Worm (Caenorhabditis elegans) whole organism, young adult: Measurements from ENCODE around the gene memi-3.

Source experiments
- B0261.1 ChIP-seq: sonication (generic microtip); optimal IDR thresholded peaks from 2 replicates; lab custom pipeline; 2016; ENCODE audit warnings: mild to moderate bottlenecking, missing genetic modification characterization, moderate library complexity, missing compliant biosample characterization
- C06A6.2 ChIP-seq: fragments of 200-800 bp; sonication (Bioruptor generic); conservative IDR thresholded peaks from 2 replicates; pipeline ENCODE4 v1.3.6; 2022; ENCODE audit warnings: missing genetic modification characterization, missing compliant biosample characterization
- D2030.7 ChIP-seq: fragments of 200-800 bp; sonication (Bioruptor generic); IDR thresholded peaks from 2 replicates; pipeline ENCODE4 v1.3.6; 2022; ENCODE audit warnings: missing genetic modification reagents, missing genetic modification characterization, missing compliant biosample characterization
- F22D6.2 ChIP-seq: sonication (generic microtip); optimal IDR thresholded peaks from 2 replicates; lab custom pipeline; 2016; ENCODE audit warnings: mild to moderate bottlenecking, missing genetic modification characterization, missing compliant biosample characterization
- F39B2.1 ChIP-seq: fragments of 200-800 bp; sonication (Bioruptor generic); IDR thresholded peaks from 2 replicates; pipeline ENCODE4 v1.3.6; 2022; ENCODE audit warnings: missing genetic modification reagents, missing genetic modification characterization, missing compliant biosample characterization
- F49E8.2 ChIP-seq: sonication (generic microtip); optimal IDR thresholded peaks from 3 replicates; lab custom pipeline; 2017; ENCODE audit warnings: missing genetic modification characterization, mild to moderate bottlenecking, missing compliant biosample characterization, antibody characterized with exemption, moderate library complexity; ENCODE audit not compliant: insufficient read depth
- F52B5.7 ChIP-seq: sonication (generic microtip); optimal IDR thresholded peaks from 2 replicates; lab custom pipeline; 2016; ENCODE audit warnings: mild to moderate bottlenecking, missing genetic modification characterization, missing compliant biosample characterization
- F55B11.4 ChIP-seq: sonication (generic microtip); optimal IDR thresholded peaks from 2 replicates; lab custom pipeline; 2016; ENCODE audit warnings: missing compliant biosample characterization, missing genetic modification characterization, borderline replicate concordance; ENCODE audit not compliant: insufficient read depth
- T07F8.4 ChIP-seq: sonication (generic microtip); optimal IDR thresholded peaks from 2 replicates; lab custom pipeline; 2016; ENCODE audit warnings: mild to moderate bottlenecking, missing genetic modification characterization, moderate library complexity, missing compliant biosample characterization
- Y53F4B.3 ChIP-seq: fragments of 200-800 bp; sonication (Bioruptor generic); IDR thresholded peaks from 2 replicates; pipeline ENCODE4 v1.3.6; 2022; ENCODE audit warnings: missing genetic modification reagents, missing genetic modification characterization, missing compliant biosample characterization
- Y79H2A.3 ChIP-seq: fragments of 200-800 bp; sonication (Bioruptor generic); conservative IDR thresholded peaks from 2 replicates; pipeline ENCODE4 v1.3.6; 2022; ENCODE audit warnings: missing genetic modification reagents, missing genetic modification characterization, missing compliant biosample characterization
- Y95B8A.8 ChIP-seq: fragments of 200-800 bp; sonication (Bioruptor generic); IDR thresholded peaks from 2 replicates; pipeline ENCODE4 v1.3.6; 2022; ENCODE audit warnings: missing genetic modification reagents, missing genetic modification characterization, missing compliant biosample characterization
- aptf-3 ChIP-seq: fragments of 200-800 bp; sonication (Bioruptor generic); IDR thresholded peaks from 2 replicates; pipeline ENCODE4 v1.3.6; 2022; ENCODE audit warnings: missing genetic modification characterization, missing compliant biosample characterization
- atf-7 ChIP-seq: sonication (generic microtip); optimal IDR thresholded peaks from 2 replicates; lab custom pipeline; 2017; ENCODE audit warnings: mild to moderate bottlenecking, missing genetic modification characterization, missing compliant biosample characterization
- athp-1 ChIP-seq: sonication (generic microtip); optimal IDR thresholded peaks from 2 replicates; lab custom pipeline; 2017; ENCODE audit warnings: mild to moderate bottlenecking, missing genetic modification characterization, missing compliant biosample characterization
- attf-3 ChIP-seq: fragments of 200-800 bp; sonication (Bioruptor generic); conservative IDR thresholded peaks from 2 replicates; pipeline ENCODE4 v1.3.6; 2022; ENCODE audit warnings: missing genetic modification reagents, missing genetic modification characterization, missing compliant biosample characterization
- bed-2 ChIP-seq: fragments of 200-800 bp; sonication (Bioruptor generic); IDR thresholded peaks from 2 replicates; pipeline ENCODE4 v1.3.6; 2022; ENCODE audit warnings: missing genetic modification reagents, missing genetic modification characterization, missing compliant biosample characterization
- cebp-2 ChIP-seq: fragments of 200-800 bp; sonication (Bioruptor generic); IDR thresholded peaks from 2 replicates; pipeline ENCODE4 v1.3.6; 2022; ENCODE audit warnings: missing genetic modification characterization, missing compliant biosample characterization
- ceh-27 ChIP-seq: fragments of 200-800 bp; sonication (Bioruptor generic); optimal IDR thresholded peaks from 2 replicates; lab custom pipeline; 2018; ENCODE audit warnings: mild to moderate bottlenecking, missing genetic modification characterization, moderate library complexity, missing compliant biosample characterization
- ceh-40 ChIP-seq: fragments of 200-800 bp; sonication (Bioruptor generic); IDR thresholded peaks from 2 replicates; pipeline ENCODE4 v1.3.6; 2022; ENCODE audit warnings: missing genetic modification characterization, missing compliant biosample characterization
- dpff-1 ChIP-seq: sonication (generic microtip); optimal IDR thresholded peaks from 2 replicates; lab custom pipeline; 2017; ENCODE audit warnings: mild to moderate bottlenecking, missing genetic modification characterization, missing compliant biosample characterization
- egl-18 ChIP-seq: fragments of 200-800 bp; sonication (Bioruptor generic); IDR thresholded peaks from 2 replicates; pipeline ENCODE4 v1.3.6; 2022; ENCODE audit warnings: missing genetic modification reagents, missing genetic modification characterization, missing compliant biosample characterization
- egrh-3 ChIP-seq: fragments of 200-800 bp; sonication (Bioruptor generic); IDR thresholded peaks from 2 replicates; pipeline ENCODE4 v1.3.6; 2022; ENCODE audit warnings: missing genetic modification reagents, missing genetic modification characterization, missing compliant biosample characterization
- gei-17 ChIP-seq: fragments of 200-800 bp; sonication (Bioruptor generic); optimal IDR thresholded peaks from 2 replicates; lab custom pipeline; 2018; ENCODE audit warnings: mild to moderate bottlenecking, missing genetic modification characterization, missing compliant biosample characterization
- hlh-12 ChIP-seq: sonication (generic microtip); optimal IDR thresholded peaks from 2 replicates; lab custom pipeline; 2016; ENCODE audit warnings: missing genetic modification characterization, missing compliant biosample characterization
- let-607 ChIP-seq, 2 experiments: fragments of 200-800 bp in 1 of 2; sonication (Bioruptor generic) in 1 of 2; sonication (generic microtip) in 1 of 2; optimal IDR thresholded peaks; 2 replicates each; lab custom pipeline; 2016 to 2018; ENCODE audit warnings: mild to moderate bottlenecking in 2 of 2, missing compliant biosample characterization in 2 of 2, missing genetic modification characterization in 2 of 2, moderate library complexity in 2 of 2, missing genotype in 1 of 2
- lin-35 ChIP-seq, 3 experiments: fragments of 150-350 bp in 2 of 3; sonication (generic microtip) in 1 of 3; optimal IDR thresholded peaks; 2 replicates each; lab custom pipeline; 2014 to 2018; ENCODE audit warnings: missing biosample characterization in 3 of 3, missing genetic modification characterization in 3 of 3, missing genetic modification reagents in 3 of 3
- lin-40 ChIP-seq: sonication (generic microtip); optimal IDR thresholded peaks from 2 replicates; lab custom pipeline; 2016; ENCODE audit warnings: missing genetic modification characterization, mild to moderate bottlenecking, missing compliant biosample characterization, missing genotype, missing genetic modification reagents
- lin-54 ChIP-seq: fragments of 200-800 bp; sonication (Bioruptor generic); optimal IDR thresholded peaks from 2 replicates; lab custom pipeline; 2018; ENCODE audit warnings: mild to moderate bottlenecking, missing genetic modification characterization, missing compliant biosample characterization
- lir-1 ChIP-seq: fragments of 200-800 bp; sonication (Bioruptor generic); conservative IDR thresholded peaks from 2 replicates; pipeline ENCODE4 v1.3.6; 2022; ENCODE audit warnings: missing genetic modification reagents, missing genetic modification characterization, missing compliant biosample characterization
- lsy-27 ChIP-seq: sonication (generic microtip); optimal IDR thresholded peaks from 2 replicates; lab custom pipeline; 2017; ENCODE audit warnings: missing genetic modification characterization, mild to moderate bottlenecking, missing compliant biosample characterization, antibody characterized with exemption, missing genotype, borderline replicate concordance; ENCODE audit not compliant: insufficient read depth
- madf-10 ChIP-seq: sonication (generic microtip); optimal IDR thresholded peaks from 2 replicates; lab custom pipeline; 2016; ENCODE audit warnings: mild to moderate bottlenecking, missing genetic modification characterization, missing compliant biosample characterization
- mcd-1 ChIP-seq: fragments of 200-800 bp; sonication (Bioruptor generic); IDR thresholded peaks from 2 replicates; pipeline ENCODE4 v1.3.6; 2022; ENCODE audit warnings: missing genetic modification reagents, missing genetic modification characterization, missing compliant biosample characterization
- mel-28 ChIP-seq: sonication (generic microtip); optimal IDR thresholded peaks from 2 replicates; lab custom pipeline; 2016; ENCODE audit warnings: borderline replicate concordance, mild to moderate bottlenecking, missing genetic modification characterization, missing compliant biosample characterization
- mes-4 ChIP-seq: sonication (generic microtip); optimal IDR thresholded peaks from 2 replicates; lab custom pipeline; 2016; ENCODE audit warnings: missing genotype, missing genetic modification characterization, missing compliant biosample characterization
- nfyb-1 ChIP-seq: fragments of 200-800 bp; sonication (Bioruptor generic); IDR thresholded peaks from 2 replicates; pipeline ENCODE4 v1.3.6; 2022; ENCODE audit warnings: missing genetic modification reagents, missing genetic modification characterization, missing compliant biosample characterization
- nhr-27 ChIP-seq: fragments of 200-800 bp; sonication (Bioruptor generic); optimal IDR thresholded peaks from 2 replicates; lab custom pipeline; 2018; ENCODE audit warnings: mild to moderate bottlenecking, missing genetic modification characterization, moderate library complexity, missing compliant biosample characterization
- nhr-90 ChIP-seq: sonication (generic microtip); optimal IDR thresholded peaks from 2 replicates; lab custom pipeline; 2016; ENCODE audit warnings: missing genotype, mild to moderate bottlenecking, missing genetic modification characterization, missing compliant biosample characterization
- pha-4 ChIP-seq: fragments of 150-350 bp; sonication (generic microtip); optimal IDR thresholded peaks from 2 replicates; lab custom pipeline; 2014; ENCODE audit warnings: missing biosample characterization, missing genetic modification reagents, missing genetic modification characterization
- repo-1 ChIP-seq: sonication (generic microtip); optimal IDR thresholded peaks from 2 replicates; lab custom pipeline; 2017; ENCODE audit warnings: mild to moderate bottlenecking, missing genetic modification characterization, missing compliant biosample characterization
- sdz-38 ChIP-seq: sonication (generic microtip); optimal IDR thresholded peaks from 2 replicates; lab custom pipeline; 2016; ENCODE audit warnings: missing genotype, missing genetic modification characterization, missing compliant biosample characterization
- sea-2 ChIP-seq: fragments of 200-800 bp; sonication (Bioruptor generic); IDR thresholded peaks from 2 replicates; pipeline ENCODE4 v1.3.6; 2022; ENCODE audit warnings: missing genetic modification characterization, missing compliant biosample characterization
- snpc-1.1 ChIP-seq: sonication (generic microtip); optimal IDR thresholded peaks from 2 replicates; lab custom pipeline; 2017; ENCODE audit warnings: missing genetic modification characterization, mild to moderate bottlenecking, missing compliant biosample characterization, antibody characterized with exemption, moderate library complexity, missing genotype, missing genetic modification reagents; ENCODE audit not compliant: insufficient read depth
- sptf-2 ChIP-seq: fragments of 200-800 bp; sonication (Bioruptor generic); optimal IDR thresholded peaks from 2 replicates; lab custom pipeline; 2018; ENCODE audit warnings: mild to moderate bottlenecking, missing genetic modification characterization, missing compliant biosample characterization
- tbx-9 ChIP-seq: sonication (generic microtip); optimal IDR thresholded peaks from 2 replicates; lab custom pipeline; 2016; ENCODE audit warnings: borderline replicate concordance, missing genetic modification characterization, inconsistent platforms, missing compliant biosample characterization
- tlf-1 ChIP-seq: fragments of 200-800 bp; sonication (Bioruptor generic); optimal IDR thresholded peaks from 2 replicates; lab custom pipeline; 2018; ENCODE audit warnings: mild to moderate bottlenecking, missing genetic modification characterization, missing compliant biosample characterization
- xnd-1 ChIP-seq: sonication (generic microtip); optimal IDR thresholded peaks from 2 replicates; lab custom pipeline; 2016; ENCODE audit warnings: missing genotype, missing genetic modification reagents, missing genetic modification characterization, missing compliant biosample characterization
- zim-3 ChIP-seq: sonication (generic microtip); optimal IDR thresholded peaks from 2 replicates; lab custom pipeline; 2017; ENCODE audit warnings: mild to moderate bottlenecking, missing genetic modification characterization, moderate library complexity, missing compliant biosample characterization
- ztf-3 ChIP-seq: fragments of 200-800 bp; sonication (Bioruptor generic); optimal IDR thresholded peaks from 2 replicates; lab custom pipeline; 2018; ENCODE audit warnings: mild to moderate bottlenecking, missing genetic modification characterization, missing compliant biosample characterization

The memi-3 gene

ce11 chrIV:11377439-11377838 lies 25.7 kb downstream of the memi-3 start (continued):
- TF ChIP-seq bed-2 (GFP tag; lab: Robert Waterston, UW) (no peak), ceh-27 (GFP tag; lab: Kevin White, UChicago) (no peak), sea-2 (GFP tag; lab: Robert Waterston, UW) (no peak), zim-3 (tag; lab: Kevin White, UChicago) (no peak), nhr-90 (tag; lab: Kevin White, UChicago) (no peak), lin-40 (tag; lab: Kevin White, UChicago) (no peak), C06A6.2 (GFP tag; lab: Robert Waterston, UW) (no peak), athp-1 (tag; lab: Kevin White, UChicago) (peak; percentile 37), egrh-3 (GFP tag; lab: Robert Waterston, UW) (no peak), F49E8.2 (tag; lab: Kevin White, UChicago) (peak; percentile 76), mcd-1 (GFP tag; lab: Robert Waterston, UW) (no peak), let-607 (tag; optimal IDR thresholded peaks at IDR 0.05; lab: Kevin White, UChicago) (no peak), pha-4 (tag; lab: Kevin White, UChicago) (no peak), lir-1 (GFP tag; lab: Robert Waterston, UW) (no peak), snpc-1.1 (tag; lab: Kevin White, UChicago) (no peak), sptf-2 (no peak), sdz-38 (tag; lab: Kevin White, UChicago) (no peak), nhr-27 (tag; lab: Kevin White, UChicago) (peak; percentile 11), lin-35 (GFP tag; optimal IDR thresholded peaks at IDR 0.05; lab: Kevin White, UChicago) (no peak), attf-3 (GFP tag; lab: Robert Waterston, UW) (no peak), T07F8.4 (no peak), repo-1 (tag; lab: Kevin White, UChicago) (peak; percentile 55), egl-18 (GFP tag; lab: Robert Waterston, UW) (no peak), dpff-1 (tag; lab: Kevin White, UChicago) (no peak), ceh-40 (GFP tag; lab: Robert Waterston, UW) (peak; percentile 68; the same call in 1 of the 2 replicates), Y79H2A.3 (GFP tag; lab: Robert Waterston, UW) (peak; percentile 91), mes-4 (tag; lab: Kevin White, UChicago) (peak; percentile 52), F39B2.1 (0 out of 2 replicates have a peak, but pooled peaks have one; percentile 35), F22D6.2 (tag; lab: Kevin White, UChicago) (no peak), F55B11.4 (tag; lab: Kevin White, UChicago) (no peak), mel-28 (tag; lab: Kevin White, UChicago) (no peak), tbx-9 (tag; lab: Kevin White, UChicago) (no peak), gei-17 (GFP tag; lab: Kevin White, UChicago) (no peak), Y95B8A.8 (GFP tag; lab: Robert Waterston, UW) (peak; percentile 88), lin-54 (peak; percentile 71), nfyb-1 (no peak), D2030.7 (GFP tag; lab: Robert Waterston, UW) (peak; percentile 52), Y53F4B.3 (GFP tag; lab: Robert Waterston, UW) (no peak), xnd-1 (tag; lab: Kevin White, UChicago) (peak; percentile 47), F52B5.7 (tag; lab: Kevin White, UChicago) (peak; percentile 22), cebp-2 (peak; percentile 63; the same call in 1 of the 2 replicates), madf-10 (no peak), ztf-3 (GFP tag; lab: Kevin White, UChicago) (no peak), hlh-12 (tag; lab: Kevin White, UChicago) (no peak), aptf-3 (GFP tag; lab: Robert Waterston, UW) (no peak), B0261.1 (tag; lab: Kevin White, UChicago) (no peak), tlf-1 (peak; percentile 78), atf-7 (peak; percentile 53), lsy-27 (tag; lab: Kevin White, UChicago) (no peak)
